Fruit fly (Drosophila melanogaster) whole organism, adult: ENCODE results near the gene DNAlig3.
A peak's percentile ranks its signal among the peaks of the same experiment; 100 is the strongest.

ENCODE experiments used
- CG11617 ChIP-seq: fragments of 200-800 bp; sonication (Bioruptor generic); optimal IDR thresholded peaks from 2 replicates; lab custom pipeline; 2017; ENCODE audit warnings: mild to moderate bottlenecking, missing biosample characterization, missing genetic modification reagents, missing genetic modification characterization
- CG12768 ChIP-seq: fragments of 200-800 bp; sonication (Bioruptor generic); optimal IDR thresholded peaks from 2 replicates; lab custom pipeline; 2017; ENCODE audit warnings: missing biosample characterization, missing genetic modification characterization, mild to moderate bottlenecking, moderate library complexity, missing genetic modification reagents
- CG14711 ChIP-seq: fragments of 200-800 bp; sonication (Bioruptor generic); optimal IDR thresholded peaks from 2 replicates; lab custom pipeline; 2018; ENCODE audit warnings: missing biosample characterization, mild to moderate bottlenecking, missing genetic modification characterization, moderate library complexity
- CG1620 ChIP-seq: fragments of 200-800 bp; sonication (Bioruptor generic); optimal IDR thresholded peaks from 2 replicates; lab custom pipeline; 2016; ENCODE audit warnings: missing biosample characterization, missing genetic modification characterization
- CG33017 ChIP-seq: fragments of 200-800 bp; sonication (Bioruptor generic); optimal IDR thresholded peaks from 2 replicates; lab custom pipeline; 2018; ENCODE audit warnings: missing biosample characterization, mild to moderate bottlenecking, missing genetic modification characterization, moderate library complexity
- CG5204 ChIP-seq: fragments of 200-800 bp; sonication (Bioruptor generic); optimal IDR thresholded peaks from 2 replicates; lab custom pipeline; 2016; ENCODE audit warnings: missing biosample characterization, missing genetic modification characterization
- CG7045 ChIP-seq: fragments of 200-800 bp; sonication (Bioruptor generic); optimal IDR thresholded peaks from 2 replicates; lab custom pipeline; 2017; ENCODE audit warnings: missing biosample characterization, mild to moderate bottlenecking, missing genetic modification characterization
- CG7101 ChIP-seq: fragments of 200-800 bp; sonication (Bioruptor generic); optimal IDR thresholded peaks from 2 replicates; lab custom pipeline; 2018; ENCODE audit warnings: missing biosample characterization, mild to moderate bottlenecking, missing genetic modification characterization, moderate library complexity
- Crg-1 ChIP-seq: fragments of 200-800 bp; sonication (Bioruptor generic); optimal IDR thresholded peaks from 2 replicates; lab custom pipeline; 2016; ENCODE audit warnings: missing biosample characterization, missing genetic modification characterization
- Hr96 ChIP-seq: fragments of 200-800 bp; sonication (Bioruptor generic); optimal IDR thresholded peaks from 2 replicates; lab custom pipeline; 2016; ENCODE audit warnings: missing biosample characterization, missing genetic modification characterization
- Mnt ChIP-seq: fragments of 200-800 bp; sonication (Bioruptor generic); optimal IDR thresholded peaks from 2 replicates; lab custom pipeline; 2016; ENCODE audit warnings: missing biosample characterization, mild to moderate bottlenecking, missing genetic modification characterization
- bab1 ChIP-seq: fragments of 200-800 bp; sonication (Bioruptor generic); optimal IDR thresholded peaks from 3 replicates; lab custom pipeline; 2019; ENCODE audit warnings: missing biosample characterization, mild to moderate bottlenecking, missing genetic modification characterization, moderate library complexity
- cic ChIP-seq: fragments of 200-800 bp; sonication (Bioruptor generic); optimal IDR thresholded peaks from 2 replicates; lab custom pipeline; 2017; ENCODE audit warnings: missing biosample characterization, mild to moderate bottlenecking, missing genetic modification characterization, moderate library complexity
- cnc ChIP-seq, 2 experiments: fragments of >200 bp; optimal IDR thresholded peaks; 2 replicates each; lab custom pipeline; 2017
- kay ChIP-seq: fragments of 200-800 bp; sonication (Bioruptor generic); peaks from one replicate; lab custom pipeline; 2016; ENCODE audit warnings: missing biosample characterization, missing genetic modification characterization, borderline replicate concordance
- ovo ChIP-seq: fragments of 200-800 bp; sonication (Bioruptor generic); optimal IDR thresholded peaks from 2 replicates; lab custom pipeline; 2016; ENCODE audit warnings: missing biosample characterization, missing genetic modification characterization
- pad ChIP-seq: fragments of 200-800 bp; sonication (Bioruptor generic); optimal IDR thresholded peaks from 3 replicates; lab custom pipeline; 2017; ENCODE audit warnings: missing biosample characterization, missing genetic modification characterization, mild to moderate bottlenecking, moderate library complexity, missing genetic modification reagents
- tj ChIP-seq: fragments of 200-800 bp; sonication (Bioruptor generic); optimal IDR thresholded peaks from 3 replicates; lab custom pipeline; 2017; ENCODE audit warnings: missing biosample characterization, mild to moderate bottlenecking, missing genetic modification characterization, moderate library complexity
- toe ChIP-seq: fragments of 200-800 bp; sonication (Bioruptor generic); optimal IDR thresholded peaks from 2 replicates; lab custom pipeline; 2016; ENCODE audit warnings: missing biosample characterization, missing genetic modification characterization

The DNAlig3 gene

dm6 chr3R:12398620-12399247, 2.9 kb downstream of the DNAlig3 start, which contains the start of gene Cyp9f3:
Gene Cyp9f3, minus strand, starts transcription at chr3R:12398929.
- no peak for TF ChIP-seq cnc (optimal IDR thresholded peaks at IDR 0.05; lab: Kevin White, UChicago)
- no peak for TF ChIP-seq ovo (GFP tag; lab: Kevin White, UChicago)
- no peak for TF ChIP-seq Crg-1 (GFP tag; lab: Kevin White, UChicago)
- TF ChIP-seq cic (GFP tag; lab: Kevin White, UChicago): peak; percentile 25
- TF ChIP-seq toe: no peak
- peak; percentile 45 for TF ChIP-seq pad (GFP tag; lab: Kevin White, UChicago)
- no peak for TF ChIP-seq Mnt (GFP tag; lab: Kevin White, UChicago)

DNA sequence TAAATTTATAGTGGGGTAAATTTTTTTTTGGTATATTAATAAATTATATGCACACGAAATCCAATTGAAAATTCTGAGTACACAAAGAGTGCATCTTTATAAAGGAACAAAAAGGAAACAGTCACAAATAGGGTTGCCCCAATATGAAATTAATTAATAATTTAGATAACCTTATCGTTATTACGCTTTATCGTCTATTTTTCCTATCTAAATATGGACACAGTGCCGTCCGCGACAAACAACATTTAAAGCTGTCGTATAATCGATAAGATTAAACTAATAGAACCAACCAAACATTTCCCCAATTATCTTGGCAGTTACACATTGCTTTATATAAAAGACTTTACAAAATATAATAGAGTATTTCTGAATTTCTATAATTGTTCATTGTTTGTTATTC, 3.6 kb downstream of the DNAlig3 start:
- TF ChIP-seq CG11617 (GFP tag; lab: Kevin White, UChicago) (no peak), CG14711 (tag; lab: Kevin White, UChicago) (peak; percentile 7), CG7045 (GFP tag; lab: Kevin White, UChicago) (peak; percentile 49), tj (GFP tag; lab: Kevin White, UChicago) (no peak), CG7101 (tag; lab: Kevin White, UChicago) (no peak), kay (GFP tag; lab: Kevin White, UChicago) (peak; percentile 88)

dm6 chr3R:12395880-12396279, 5.8 kb downstream of the DNAlig3 start, which contains the start of the genes CG10096 and CG10097:
Gene CG10096, minus strand, starts transcription at chr3R:12395980.
Gene CG10097, minus strand, starts transcription at chr3R:12395980.
- no peak for TF ChIP-seq tj (GFP tag; lab: Kevin White, UChicago)
- TF ChIP-seq CG5204 (GFP tag; lab: Kevin White, UChicago): no peak
- TF ChIP-seq kay (GFP tag; lab: Kevin White, UChicago): peak; percentile 75
- TF ChIP-seq cnc (optimal IDR thresholded peaks at IDR 0.05; lab: Kevin White, UChicago): no peak

DNA sequence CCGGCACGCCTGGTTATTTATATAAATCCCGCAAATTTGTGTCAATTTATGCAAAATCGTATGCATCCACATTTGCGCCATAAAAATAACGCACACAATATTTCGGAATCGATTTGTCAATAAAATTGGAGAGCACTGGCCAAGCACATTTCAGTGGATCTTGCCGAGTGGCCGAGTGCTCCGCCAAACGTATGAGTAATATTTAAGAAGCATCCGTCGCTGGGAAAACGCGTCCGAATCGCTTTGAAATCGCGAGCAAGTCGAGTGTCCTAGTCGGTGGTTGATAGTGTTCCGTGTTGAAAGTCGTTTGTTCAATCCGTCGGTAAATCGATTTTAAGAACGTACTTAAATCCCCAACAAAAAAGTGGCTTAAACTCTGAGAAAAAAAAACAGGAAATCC, 14.7 kb downstream of the DNAlig3 start, which contains the start of gene CG33098:
Gene CG33098 (plus strand): TSS at position 224 of the 400 bp plus-strand sequence.
- no peak for TF ChIP-seq cic (GFP tag; lab: Kevin White, UChicago)
- no peak for TF ChIP-seq Mnt (GFP tag; lab: Kevin White, UChicago)
- no peak for TF ChIP-seq bab1 (GFP tag; lab: Kevin White, UChicago)
- TF ChIP-seq Hr96 (GFP tag; lab: Kevin White, UChicago): no peak
- TF ChIP-seq toe: no peak
- no peak for TF ChIP-seq tj (GFP tag; lab: Kevin White, UChicago)
- TF ChIP-seq cnc (optimal IDR thresholded peaks at IDR 0.05; lab: Kevin White, UChicago): no peak
- no peak for TF ChIP-seq CG5204 (GFP tag; lab: Kevin White, UChicago)
- TF ChIP-seq CG12768: no peak
- TF ChIP-seq CG33017 (tag; lab: Kevin White, UChicago): no peak

DNA sequence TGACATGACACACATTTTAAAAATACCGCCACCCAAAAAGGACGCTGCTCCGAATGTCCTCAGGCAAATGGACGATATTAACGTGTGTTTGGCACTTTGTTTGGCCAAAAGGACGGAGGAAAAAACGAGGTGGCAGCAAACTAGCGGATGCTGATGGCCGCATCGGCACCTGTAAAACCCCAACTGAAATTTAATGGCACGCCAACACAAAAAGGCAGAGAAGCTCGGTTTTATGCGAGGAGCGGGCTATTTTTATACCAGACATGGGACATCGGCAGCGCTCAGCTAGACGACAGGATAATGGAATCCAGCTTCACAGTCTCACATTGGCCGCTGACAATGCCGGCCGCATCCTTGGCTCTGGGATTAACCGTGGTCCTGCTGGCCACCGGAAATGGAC, 15.7 kb downstream of the DNAlig3 start, which contains the start of gene Sol1:
Gene Sol1 (plus strand): TSS at position 301 of the 400 bp plus-strand sequence.
- no peak for TF ChIP-seq Mnt (GFP tag; lab: Kevin White, UChicago)
- TF ChIP-seq bab1 (GFP tag; lab: Kevin White, UChicago): no peak
- no peak for TF ChIP-seq pad (GFP tag; lab: Kevin White, UChicago)

DNA sequence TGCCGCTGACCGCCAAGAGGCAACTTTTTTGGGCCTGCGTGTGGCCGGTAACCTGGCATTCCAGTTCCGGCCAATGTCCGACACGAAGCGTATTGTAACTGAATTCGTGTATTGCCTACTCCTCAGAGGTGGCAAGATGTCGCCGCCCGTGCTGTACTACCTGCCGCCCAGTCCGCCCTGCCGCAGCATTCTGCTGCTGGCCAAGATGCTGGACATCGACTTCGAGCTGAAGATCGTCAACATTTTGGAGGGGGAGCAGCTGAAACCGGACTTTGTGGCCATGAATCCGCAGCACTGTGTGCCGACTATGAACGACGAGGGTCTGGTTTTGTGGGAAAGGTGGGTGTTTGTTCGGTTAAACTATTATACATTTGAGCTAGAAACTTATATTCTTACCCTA, 17.4 kb downstream of the DNAlig3 start:
- TF ChIP-seq CG11617 (GFP tag; lab: Kevin White, UChicago) (no peak), CG12768 (no peak), CG1620 (no peak), tj (GFP tag; lab: Kevin White, UChicago) (no peak), CG7045 (GFP tag; lab: Kevin White, UChicago) (no peak)

DNA sequence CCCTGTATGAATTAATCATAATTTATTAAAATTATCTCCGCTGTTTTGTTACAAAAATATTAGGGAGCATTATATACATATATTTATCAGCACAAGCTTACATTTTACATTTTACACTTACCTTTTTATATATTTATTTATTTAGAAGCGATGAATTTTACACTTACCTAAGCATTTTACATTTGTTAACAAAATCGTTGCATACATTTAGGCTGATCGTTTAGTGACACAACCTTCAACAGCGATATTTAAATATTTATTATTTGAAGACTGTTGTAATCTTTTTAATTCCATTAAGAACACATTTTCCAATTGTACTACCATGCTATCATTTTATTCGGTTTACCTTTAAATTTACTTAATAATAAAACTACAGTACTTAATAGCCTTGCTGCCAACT, 17.9 kb downstream of the DNAlig3 start:
- TF ChIP-seq kay (GFP tag; lab: Kevin White, UChicago): peak; percentile 95
- no peak for TF ChIP-seq CG7101 (tag; lab: Kevin White, UChicago)
- TF ChIP-seq CG33017 (tag; lab: Kevin White, UChicago): no peak
- no peak for TF ChIP-seq toe
- TF ChIP-seq bab1 (GFP tag; lab: Kevin White, UChicago): peak; percentile 14
- TF ChIP-seq cic (GFP tag; lab: Kevin White, UChicago): no peak
- no peak for TF ChIP-seq CG5204 (GFP tag; lab: Kevin White, UChicago)

DNA sequence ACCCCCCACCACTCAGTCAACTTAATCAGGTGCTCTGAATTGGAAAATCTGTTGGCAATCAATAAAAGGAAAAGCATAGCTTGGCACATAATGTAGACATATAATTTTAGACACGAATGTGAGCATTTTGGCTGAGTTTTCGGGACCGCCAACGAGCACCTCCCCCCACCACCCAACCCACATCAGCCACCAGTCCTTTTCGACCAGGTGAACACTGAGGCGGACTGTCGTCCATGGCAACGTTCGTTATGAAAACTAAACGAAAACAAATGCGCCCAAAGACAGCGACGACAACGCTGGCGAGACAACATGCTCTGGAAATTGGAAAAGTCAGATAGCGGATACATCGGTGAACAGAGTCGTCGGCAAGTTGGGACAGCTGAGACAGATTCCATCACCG, 18.6 kb downstream of the DNAlig3 start, which contains the start of gene GstD11:
Gene GstD11 (plus strand): TSS at position 301 of the 400 bp plus-strand sequence.
- no peak for TF ChIP-seq CG11617 (GFP tag; lab: Kevin White, UChicago)
